Worm (Caenorhabditis elegans): ENCODE results near the gene btb-16.

Gene btb-16

ce11 chrII:3296644-3297043, at the start of gene btb-16:
TSS of gene btb-16 (plus strand) at chrII:3296883.
- TF ChIP-seq nhr-12 (tag; optimal IDR thresholded peaks at IDR 0.05) (no peak), mep-1 (tag; optimal IDR thresholded peaks at IDR 0.05) (no peak), nhr-237 (tag; optimal IDR thresholded peaks at IDR 0.05) (no peak), lsy-2 (tag; optimal IDR thresholded peaks at IDR 0.05) (no peak), unc-62 (GFP tag; optimal IDR thresholded peaks at IDR 0.05) (no peak), elt-1 (tag; optimal IDR thresholded peaks at IDR 0.05; ENCODE audit: borderline replicate concordance, insufficient read depth) (no peak), ces-1 (GFP tag; optimal IDR thresholded peaks at IDR 0.05) (no peak), ceh-43 (GFP tag; optimal IDR thresholded peaks at IDR 0.05) (no peak), M03D4.4 (tag; optimal IDR thresholded peaks at IDR 0.05) (no peak), tbx-8 (GFP tag; optimal IDR thresholded peaks at IDR 0.05) (no peak), nhr-2 (tag; optimal IDR thresholded peaks at IDR 0.05) (no peak), lin-13 (tag; optimal IDR thresholded peaks at IDR 0.05) (no peak), nhr-76 (tag; optimal IDR thresholded peaks at IDR 0.05) (no peak), lin-32 (GFP tag; optimal IDR thresholded peaks at IDR 0.05) (no peak), blmp-1 (tag; optimal IDR thresholded peaks at IDR 0.05) (no peak), hlh-1 (tag; optimal IDR thresholded peaks at IDR 0.05) (no peak), nhr-28 (tag; optimal IDR thresholded peaks at IDR 0.05) (no peak)

ce11 chrII:3247556-3247955, 49.1 kb upstream of the btb-16 start:
- TF ChIP-seq unc-120 (tag; optimal IDR thresholded peaks at IDR 0.05; ENCODE audit: poor library complexity, severe bottlenecking) = no peak
- TF ChIP-seq hlh-1 (tag; optimal IDR thresholded peaks at IDR 0.05) = no peak
- TF ChIP-seq nhr-2 (tag; optimal IDR thresholded peaks at IDR 0.05) = no peak
- no peak for TF ChIP-seq elt-1 (tag; optimal IDR thresholded peaks at IDR 0.05; ENCODE audit: borderline replicate concordance, insufficient read depth)
- no peak for TF ChIP-seq bed-3 (GFP tag; optimal IDR thresholded peaks at IDR 0.05)
- TF ChIP-seq zip-8 (tag; optimal IDR thresholded peaks at IDR 0.05) = no peak
- no peak for TF ChIP-seq lin-32 (GFP tag; optimal IDR thresholded peaks at IDR 0.05)
- TF ChIP-seq drap-1 (GFP tag; optimal IDR thresholded peaks at IDR 0.05) = no peak
- no peak for TF ChIP-seq snpc-4 (tag; optimal IDR thresholded peaks at IDR 0.05)

ce11 chrII:3248043-3248718, 48.5 kb upstream of the btb-16 start, which contains the start of the genes fbxc-50 and C17F4.2:
TSS of gene fbxc-50 (minus strand) at chrII:3248123.
TSS of gene C17F4.2 (plus strand) at chrII:3248668.
- peak; percentile 35 for TF ChIP-seq hlh-1 (tag; optimal IDR thresholded peaks at IDR 0.05)
- no peak for TF ChIP-seq snpc-4 (tag; optimal IDR thresholded peaks at IDR 0.05)
- TF ChIP-seq cnd-1 (tag; optimal IDR thresholded peaks at IDR 0.05) = no peak
- no peak for TF ChIP-seq ham-2 (GFP tag; optimal IDR thresholded peaks at IDR 0.05)

- TF ChIP-seq lsy-2 (tag; optimal IDR thresholded peaks at IDR 0.05) (no peak), elt-1 (tag; optimal IDR thresholded peaks at IDR 0.05; ENCODE audit: borderline replicate concordance, insufficient read depth) (no peak), nhr-28 (tag; optimal IDR thresholded peaks at IDR 0.05) (no peak), unc-120 (tag; optimal IDR thresholded peaks at IDR 0.05; ENCODE audit: poor library complexity, severe bottlenecking) (no peak), lin-13 (tag; optimal IDR thresholded peaks at IDR 0.05) (no peak), unc-39 (tag; optimal IDR thresholded peaks at IDR 0.05) (no peak)
Measured at ce11 chrII:3249406-3249805, 47.3 kb upstream of the btb-16 start, which contains the start of gene clec-124. TSS of gene clec-124 (plus strand) at chrII:3249706.

ce11 chrII:3250195-3250594, 46.5 kb upstream of the btb-16 start:
- TF ChIP-seq nhr-28 (tag; optimal IDR thresholded peaks at IDR 0.05) (no peak), unc-39 (tag; optimal IDR thresholded peaks at IDR 0.05) (no peak), hlh-1 (tag; optimal IDR thresholded peaks at IDR 0.05) (no peak), nhr-76 (tag; optimal IDR thresholded peaks at IDR 0.05) (no peak), mls-2 (tag; optimal IDR thresholded peaks at IDR 0.05) (no peak), M03D4.4 (tag; optimal IDR thresholded peaks at IDR 0.05) (no peak), sptf-1 (tag; optimal IDR thresholded peaks at IDR 0.05) (no peak), blmp-1 (tag; optimal IDR thresholded peaks at IDR 0.05) (no peak), ham-2 (GFP tag; optimal IDR thresholded peaks at IDR 0.05) (no peak), snpc-4 (tag; optimal IDR thresholded peaks at IDR 0.05) (no peak), drap-1 (GFP tag; optimal IDR thresholded peaks at IDR 0.05) (no peak), nhr-2 (tag; optimal IDR thresholded peaks at IDR 0.05) (no peak), tbx-8 (GFP tag; optimal IDR thresholded peaks at IDR 0.05) (no peak), nhr-237 (tag; optimal IDR thresholded peaks at IDR 0.05) (no peak), sem-2 (GFP tag; optimal IDR thresholded peaks at IDR 0.05) (no peak), unc-62 (GFP tag; optimal IDR thresholded peaks at IDR 0.05) (no peak), bed-3 (GFP tag; optimal IDR thresholded peaks at IDR 0.05) (no peak)
